Worm (Caenorhabditis elegans) whole organism, L2 larva: ENCODE data around the gene hmg-12.

Experiments used
- ZK546.5 ChIP-seq: sonication (generic microtip); optimal IDR thresholded peaks from 2 replicates; lab custom pipeline; 2017; ENCODE audit warnings: missing biosample characterization, missing genetic modification characterization
- aly-2 ChIP-seq: fragments of 150-350 bp; optimal IDR thresholded peaks from 2 replicates; lab custom pipeline; 2014; ENCODE audit warnings: missing biosample characterization, missing genetic modification characterization
- ama-1 ChIP-seq: fragments of 150-350 bp; optimal IDR thresholded peaks from 2 replicates; lab custom pipeline; 2018; ENCODE audit warnings: inconsistent platforms
- ceh-82 ChIP-seq: fragments of 150-350 bp; optimal IDR thresholded peaks from 2 replicates; lab custom pipeline; 2014; ENCODE audit warnings: missing biosample characterization, missing genetic modification characterization
- elt-1 ChIP-seq: fragments of 150-350 bp; optimal IDR thresholded peaks from 2 replicates; lab custom pipeline; 2014; ENCODE audit warnings: missing biosample characterization, missing genetic modification characterization
- elt-3 ChIP-seq: sonication (generic microtip); optimal IDR thresholded peaks from 2 replicates; lab custom pipeline; 2017; ENCODE audit warnings: missing biosample characterization, missing genetic modification characterization
- fos-1 ChIP-seq: fragments of 150-350 bp; optimal IDR thresholded peaks from 2 replicates; lab custom pipeline; 2014; ENCODE audit warnings: missing biosample characterization, missing genetic modification characterization
- gmeb-1 ChIP-seq: fragments of 150-350 bp; optimal IDR thresholded peaks from 2 replicates; lab custom pipeline; 2014; ENCODE audit warnings: missing biosample characterization, missing genetic modification characterization
- lin-39 ChIP-seq: fragments of 150-350 bp; optimal IDR thresholded peaks from 2 replicates; lab custom pipeline; 2014; ENCODE audit warnings: missing biosample characterization, missing genetic modification reagents, missing genetic modification characterization
- lsy-2 ChIP-seq, 2 experiments: fragments of 150-350 bp in 1 of 2; sonication (generic microtip) in 1 of 2; optimal IDR thresholded peaks; 2 replicates each; lab custom pipeline; 2014 to 2017; ENCODE audit warnings: missing biosample characterization in 2 of 2, missing genetic modification characterization in 2 of 2
- mab-5 ChIP-seq: fragments of 150-350 bp; optimal IDR thresholded peaks from 2 replicates; lab custom pipeline; 2014; ENCODE audit warnings: missing biosample characterization, missing genetic modification characterization
- zag-1 ChIP-seq: fragments of 150-350 bp; optimal IDR thresholded peaks from 2 replicates; lab custom pipeline; 2014; ENCODE audit warnings: missing biosample characterization, missing genetic modification characterization
- ztf-11 ChIP-seq: sonication (generic microtip); optimal IDR thresholded peaks from 2 replicates; lab custom pipeline; 2017; ENCODE audit warnings: missing biosample characterization, missing genetic modification characterization

ce11 chrII:11928752-11929151 is 12.4 kb downstream of the hmg-12 start:
- TF ChIP-seq ZK546.5 (tag; lab: Kevin White, UChicago): no peak
- TF ChIP-seq ama-1 (lab: Kevin White, UChicago): no peak
- no peak for TF ChIP-seq ztf-11 (tag; lab: Kevin White, UChicago)
- TF ChIP-seq fos-1 (tag; lab: Kevin White, UChicago): no peak
- no peak for TF ChIP-seq elt-3 (tag; lab: Kevin White, UChicago)
- no peak for TF ChIP-seq gmeb-1
- no peak for TF ChIP-seq elt-1 (tag; lab: Kevin White, UChicago)
- no peak for TF ChIP-seq lin-39
- TF ChIP-seq aly-2 (tag; lab: Kevin White, UChicago): no peak
- TF ChIP-seq ceh-82 (tag; lab: Kevin White, UChicago): no peak
- no peak for TF ChIP-seq zag-1 (tag; lab: Kevin White, UChicago)
- TF ChIP-seq mab-5 (tag; lab: Kevin White, UChicago): no peak
- no peak for TF ChIP-seq lsy-2 (tag; optimal IDR thresholded peaks at IDR 0.05; lab: Kevin White, UChicago)
